Comparison of ENCODE assay signal across 3 worm cellular contexts in the genomic region with DNA sequence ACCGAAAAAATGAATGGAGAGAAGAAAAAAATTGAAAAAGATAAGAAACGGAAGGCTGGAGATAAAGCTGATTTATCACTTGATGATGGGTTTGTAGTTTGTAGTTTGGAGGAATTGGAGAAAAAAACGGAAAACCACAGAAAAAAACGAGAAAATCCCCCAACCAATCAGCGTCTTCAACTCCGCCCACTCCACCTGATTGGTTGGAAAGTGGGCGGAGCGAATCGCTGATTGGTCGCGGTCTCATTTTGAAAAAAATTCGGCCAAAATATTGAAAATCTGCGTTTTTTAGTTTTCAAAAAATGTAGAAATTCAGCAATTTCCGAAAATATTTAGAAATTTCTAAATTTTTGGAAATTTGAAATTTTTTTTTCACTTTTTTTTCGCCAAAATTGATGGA.
TF ChIP-seq lines count a peak whose summit lies in the region.

No protein-coding gene starts in this region.

TF ChIP-seq in whole organism, L3 larva, 47 proteins besides CTCF, POLR2A, EP300 and RAD21:
- TF ChIP-seq elt-2 (tag; optimal IDR thresholded peaks at IDR 0.05; lab: Kevin White, UChicago), result no peak
- no peak for TF ChIP-seq ceh-28 (tag; optimal IDR thresholded peaks at IDR 0.05; lab: Kevin White, UChicago)
- TF ChIP-seq nfya-1 (tag; optimal IDR thresholded peaks at IDR 0.05; lab: Kevin White, UChicago; ENCODE audit: insufficient read depth), result peak; percentile 99
- TF ChIP-seq R02D3.7 (tag; optimal IDR thresholded peaks at IDR 0.05; lab: Kevin White, UChicago), result no peak
- no peak for TF ChIP-seq egl-5 (tag; optimal IDR thresholded peaks at IDR 0.05; lab: Kevin White, UChicago)
- TF ChIP-seq daf-12 (tag; optimal IDR thresholded peaks at IDR 0.05; lab: Kevin White, UChicago), result no peak
- no peak for TF ChIP-seq pqm-1 (tag; optimal IDR thresholded peaks at IDR 0.05; lab: Kevin White, UChicago)

TF ChIP-seq in whole organism, late embryonic, 69 proteins besides CTCF, POLR2A, EP300 and RAD21:
- TF ChIP-seq nfya-1 (tag; optimal IDR thresholded peaks at IDR 0.05; lab: Kevin White, UChicago) (peak; percentile 97), C08G9.2 (tag; optimal IDR thresholded peaks at IDR 0.05; lab: Kevin White, UChicago) (no peak)

TF ChIP-seq in whole organism, young adult, 124 proteins besides CTCF, POLR2A, EP300 and RAD21:
- TF ChIP-seq nhr-27 (tag; optimal IDR thresholded peaks at IDR 0.05; lab: Kevin White, UChicago) (no peak), nfyb-1 (GFP tag; IDR thresholded peaks at IDR 0.05; lab: Robert Waterston, UW) (peak; percentile 82)
